Fruit fly (Drosophila melanogaster) whole organism, embryonic: ENCODE data around the gene HipHop.
A peak's percentile ranks its signal among the peaks of the same experiment; 100 is the strongest.

Experiments used
- Adf1 ChIP-seq: fragments of 200-800 bp; sonication (Bioruptor generic); IDR thresholded peaks from 2 replicates; pipeline ENCODE4 v1.3.6; 2022; ENCODE audit warnings: missing biosample characterization, missing genetic modification characterization
- CG12236 ChIP-seq: fragments of 200-800 bp; sonication (Bioruptor generic); optimal IDR thresholded peaks from 2 replicates; lab custom pipeline; 2016; ENCODE audit warnings: missing biosample characterization, missing genetic modification characterization
- CG12769 ChIP-seq: fragments of 200-800 bp; sonication (Bioruptor generic); optimal IDR thresholded peaks from 2 replicates; lab custom pipeline; 2019; ENCODE audit warnings: missing biosample characterization, mild to moderate bottlenecking, missing genetic modification characterization, moderate library complexity
- CG13296 ChIP-seq: fragments of 200-800 bp; sonication (Bioruptor generic); optimal IDR thresholded peaks from 3 replicates; lab custom pipeline; 2018; ENCODE audit warnings: missing biosample characterization, mild to moderate bottlenecking, missing genetic modification characterization
- CG15514 ChIP-seq: fragments of 200-800 bp; sonication (Bioruptor generic); optimal IDR thresholded peaks from 3 replicates; lab custom pipeline; 2017; ENCODE audit warnings: missing biosample characterization, missing genetic modification characterization, mild to moderate bottlenecking, moderate library complexity, missing genetic modification reagents
- CG2678 ChIP-seq: fragments of 200-800 bp; sonication (Bioruptor generic); optimal IDR thresholded peaks from 3 replicates; lab custom pipeline; 2019; ENCODE audit warnings: missing biosample characterization, mild to moderate bottlenecking, missing genetic modification characterization, moderate library complexity
- CG2712 ChIP-seq: fragments of 200-800 bp; optimal IDR thresholded peaks from 3 replicates; lab custom pipeline; 2019; ENCODE audit warnings: missing biosample characterization, mild to moderate bottlenecking, missing genetic modification characterization, moderate library complexity
- CG2889 ChIP-seq: fragments of 200-800 bp; sonication (Bioruptor generic); IDR thresholded peaks from 3 replicates; pipeline ENCODE4 v1.3.6; 2022; ENCODE audit warnings: missing biosample characterization, missing genetic modification characterization
- CG30431 ChIP-seq: fragments of 200-800 bp; sonication (Bioruptor generic); optimal IDR thresholded peaks from 2 replicates; lab custom pipeline; 2017; ENCODE audit warnings: missing biosample characterization, missing genetic modification characterization
- CG3995 ChIP-seq: fragments of 200-800 bp; sonication (Bioruptor generic); optimal IDR thresholded peaks from 3 replicates; lab custom pipeline; 2016; ENCODE audit warnings: missing biosample characterization, missing genetic modification characterization
- CG6683 ChIP-seq: fragments of 200-800 bp; sonication (Bioruptor generic); optimal IDR thresholded peaks from 2 replicates; lab custom pipeline; 2017; ENCODE audit warnings: missing biosample characterization, mild to moderate bottlenecking, missing genetic modification characterization, missing genetic modification reagents
- CG6689 ChIP-seq: fragments of 200-800 bp; sonication (Bioruptor generic); IDR thresholded peaks from 2 replicates; pipeline ENCODE4 v1.3.6; 2022; ENCODE audit warnings: missing biosample characterization, missing genetic modification characterization
- CG6765 ChIP-seq: fragments of 200-800 bp; sonication (Bioruptor generic); optimal IDR thresholded peaks from 3 replicates; lab custom pipeline; 2017; ENCODE audit warnings: missing biosample characterization, mild to moderate bottlenecking, missing genetic modification characterization
- CG7357 ChIP-seq: fragments of 200-800 bp; sonication (Bioruptor generic); IDR thresholded peaks from 3 replicates; pipeline ENCODE4 v1.3.6; 2022; ENCODE audit warnings: missing biosample characterization, missing genetic modification characterization
- CG7987 ChIP-seq: fragments of 200-800 bp; sonication (Bioruptor generic); optimal IDR thresholded peaks from 2 replicates; lab custom pipeline; 2018; ENCODE audit warnings: missing biosample characterization, mild to moderate bottlenecking, missing genetic modification characterization, moderate library complexity
- CG8478 ChIP-seq: fragments of >200 bp; optimal IDR thresholded peaks from 2 replicates; lab custom pipeline; 2018
- CG9727 ChIP-seq: fragments of 200-800 bp; sonication (Bioruptor generic); optimal IDR thresholded peaks from 3 replicates; lab custom pipeline; 2017; ENCODE audit warnings: missing biosample characterization, mild to moderate bottlenecking, missing genetic modification characterization
- Dfd ChIP-seq, 2 experiments: fragments of >200 bp; optimal IDR thresholded peaks; 2 replicates each; lab custom pipeline; 2017; ENCODE audit warnings: missing biosample characterization in 2 of 2, missing genetic modification characterization in 2 of 2
- Dp ChIP-seq: fragments of 200-800 bp; sonication (Bioruptor generic); optimal IDR thresholded peaks from 2 replicates; lab custom pipeline; 2018; ENCODE audit warnings: missing biosample characterization, mild to moderate bottlenecking, missing genetic modification characterization, moderate library complexity
- Elba2 ChIP-seq: fragments of 200-800 bp; sonication (Bioruptor generic); optimal IDR thresholded peaks from 3 replicates; lab custom pipeline; 2016; ENCODE audit warnings: missing biosample characterization, missing genetic modification characterization
- Ets97D ChIP-seq: fragments of 200-800 bp; sonication (Bioruptor generic); optimal IDR thresholded peaks from 3 replicates; lab custom pipeline; 2016; ENCODE audit warnings: missing biosample characterization, missing genetic modification characterization
- Fer3 ChIP-seq: fragments of 200-800 bp; sonication (Bioruptor generic); optimal IDR thresholded peaks from 2 replicates; lab custom pipeline; 2018; ENCODE audit warnings: missing biosample characterization, mild to moderate bottlenecking, missing genetic modification characterization, moderate library complexity
- Gug ChIP-seq: fragments of 200-800 bp; sonication (Bioruptor generic); IDR thresholded peaks from 4 replicates; pipeline ENCODE4 v1.3.6; 2022; ENCODE audit warnings: missing biosample characterization, missing genetic modification characterization
- Mad ChIP-seq: fragments of 200-800 bp; sonication (Bioruptor generic); optimal IDR thresholded peaks from 2 replicates; lab custom pipeline; 2016; ENCODE audit warnings: missing biosample characterization, missing genetic modification characterization
- Myb ChIP-seq: fragments of 200-800 bp; sonication (Bioruptor generic); optimal IDR thresholded peaks from 2 replicates; lab custom pipeline; 2016; ENCODE audit warnings: missing biosample characterization, missing genetic modification characterization
- Sin3A ChIP-seq: fragments of >200 bp; optimal IDR thresholded peaks from 2 replicates; lab custom pipeline; 2018
- Sry-β ChIP-seq: fragments of 200-800 bp; sonication (Bioruptor generic); optimal IDR thresholded peaks from 2 replicates; lab custom pipeline; 2018; ENCODE audit warnings: missing biosample characterization, mild to moderate bottlenecking, missing genetic modification characterization, moderate library complexity
- Sry-δ ChIP-seq: fragments of 200-800 bp; sonication (Bioruptor generic); optimal IDR thresholded peaks from 2 replicates; lab custom pipeline; 2016; ENCODE audit warnings: missing biosample characterization, missing genetic modification characterization
- Tbp ChIP-seq: fragments of >200 bp; optimal IDR thresholded peaks from 2 replicates; lab custom pipeline; 2018; ENCODE audit warnings: missing biosample characterization, missing genetic modification characterization
- ash1 ChIP-seq: fragments of 200-800 bp; sonication (Bioruptor generic); optimal IDR thresholded peaks from 2 replicates; lab custom pipeline; 2018; ENCODE audit warnings: missing biosample characterization, mild to moderate bottlenecking, missing genetic modification characterization
- cad ChIP-seq: fragments of >200 bp; optimal IDR thresholded peaks from 2 replicates; lab custom pipeline; 2017; ENCODE audit warnings: missing biosample characterization, missing genetic modification characterization
- danr ChIP-seq: fragments of 200-800 bp; sonication (Bioruptor generic); IDR thresholded peaks from 2 replicates; pipeline ENCODE4 v1.3.6; 2022; ENCODE audit warnings: missing biosample characterization, missing genetic modification characterization
- ems ChIP-seq: fragments of 200-800 bp; sonication (Bioruptor generic); optimal IDR thresholded peaks from 3 replicates; lab custom pipeline; 2016; ENCODE audit warnings: missing biosample characterization, missing genetic modification characterization
- en ChIP-seq: fragments of 200-800 bp; sonication (Bioruptor generic); optimal IDR thresholded peaks from 2 replicates; lab custom pipeline; 2016; ENCODE audit warnings: missing biosample characterization, missing genetic modification characterization
- fd64A ChIP-seq: fragments of 200-800 bp; sonication (Bioruptor generic); optimal IDR thresholded peaks from 3 replicates; lab custom pipeline; 2018; ENCODE audit warnings: missing biosample characterization, mild to moderate bottlenecking, missing genetic modification characterization
- her ChIP-seq: fragments of 200-800 bp; sonication (Bioruptor generic); optimal IDR thresholded peaks from 2 replicates; lab custom pipeline; 2016; ENCODE audit warnings: missing biosample characterization, missing genetic modification characterization
- hth ChIP-seq: fragments of >200 bp; optimal IDR thresholded peaks from 2 replicates; lab custom pipeline; 2017; ENCODE audit warnings: inconsistent platforms
- kay ChIP-seq: fragments of 200-800 bp; sonication (Bioruptor generic); optimal IDR thresholded peaks from 2 replicates; lab custom pipeline; 2016; ENCODE audit warnings: missing biosample characterization, missing genetic modification characterization
- ken ChIP-seq: fragments of 200-800 bp; sonication (Bioruptor generic); IDR thresholded peaks from 3 replicates; pipeline ENCODE4 v1.3.6; 2022; ENCODE audit warnings: missing biosample characterization, missing genetic modification characterization
- lab ChIP-seq: fragments of 200-800 bp; sonication (Bioruptor generic); optimal IDR thresholded peaks from 3 replicates; lab custom pipeline; 2017; ENCODE audit warnings: missing biosample characterization, missing genetic modification characterization, mild to moderate bottlenecking, moderate library complexity, missing genetic modification reagents
- lov ChIP-seq, 2 experiments: fragments of 200-800 bp in 1 of 2; fragments of >200 bp in 1 of 2; sonication (Bioruptor generic) in 1 of 2; IDR thresholded peaks in 1 of 2; optimal IDR thresholded peaks in 1 of 2; 2 replicates in 1 of 2; 3 replicates in 1 of 2; pipeline versions ENCODE4 v1.3.6 to Lab custom; 2017 to 2022; ENCODE audit warnings: missing biosample characterization in 1 of 2, missing genetic modification characterization in 1 of 2
- pros ChIP-seq: fragments of 200-800 bp; sonication (Bioruptor generic); optimal IDR thresholded peaks from 3 replicates; lab custom pipeline; 2019; ENCODE audit warnings: missing biosample characterization, mild to moderate bottlenecking, missing genetic modification characterization, moderate library complexity
- salm ChIP-seq: fragments of 200-800 bp; sonication (Bioruptor generic); optimal IDR thresholded peaks from 2 replicates; lab custom pipeline; 2018; ENCODE audit warnings: missing biosample characterization, mild to moderate bottlenecking, missing genetic modification characterization
- scrt ChIP-seq: fragments of 200-800 bp; sonication (Bioruptor generic); optimal IDR thresholded peaks from 2 replicates; lab custom pipeline; 2018; ENCODE audit warnings: missing biosample characterization, mild to moderate bottlenecking, missing genetic modification characterization, moderate library complexity
- sens-2 ChIP-seq: fragments of 200-800 bp; sonication (Bioruptor generic); IDR thresholded peaks from 2 replicates; pipeline ENCODE4 v1.3.6; 2022; ENCODE audit warnings: missing biosample characterization, missing genetic modification characterization
- slp2 ChIP-seq: fragments of 200-800 bp; sonication (Bioruptor generic); optimal IDR thresholded peaks from 2 replicates; lab custom pipeline; 2016; ENCODE audit warnings: missing biosample characterization, missing genetic modification characterization
- sqz ChIP-seq: fragments of 200-800 bp; sonication (Bioruptor generic); optimal IDR thresholded peaks from 3 replicates; lab custom pipeline; 2018; ENCODE audit warnings: missing biosample characterization, mild to moderate bottlenecking, missing genetic modification characterization
- trem ChIP-seq: fragments of 200-800 bp; optimal IDR thresholded peaks from 3 replicates; lab custom pipeline; 2019; ENCODE audit warnings: missing biosample characterization, mild to moderate bottlenecking, missing genetic modification characterization, moderate library complexity
- unpg ChIP-seq: fragments of 200-800 bp; sonication (Bioruptor generic); optimal IDR thresholded peaks from 3 replicates; lab custom pipeline; 2018; ENCODE audit warnings: missing biosample characterization, mild to moderate bottlenecking, missing genetic modification characterization, moderate library complexity
- vfl ChIP-seq: fragments of 200-800 bp; sonication (Bioruptor generic); optimal IDR thresholded peaks from 2 replicates; lab custom pipeline; 2016; ENCODE audit warnings: missing biosample characterization, missing genetic modification characterization
- yki ChIP-seq: fragments of >200 bp; optimal IDR thresholded peaks from 3 replicates; lab custom pipeline; 2018

Gene HipHop

dm6 chr3L:18822450-18823220 lies 1.7 kb downstream of the HipHop start, which contains the start of gene Cat (continued):
- TF ChIP-seq CG2889 (GFP tag; lab: Robert Waterston, UW): no peak
- peak; percentile 15 for TF ChIP-seq CG7987 (GFP tag; lab: Kevin White, UChicago)
- no peak for TF ChIP-seq Tbp (GFP tag; lab: Kevin White, UChicago)
- TF ChIP-seq danr (GFP tag; lab: Robert Waterston, UW): no peak
- TF ChIP-seq pros (GFP tag; lab: Kevin White, UChicago): peak; percentile 46
- no peak for TF ChIP-seq slp2 (GFP tag; lab: Kevin White, UChicago)
- no peak for TF ChIP-seq yki (lab: Kevin White, UChicago)
- peak; percentile 48 for TF ChIP-seq Sry-δ (GFP tag; lab: Kevin White, UChicago)
- no peak for TF ChIP-seq salm (tag; lab: Kevin White, UChicago)
- TF ChIP-seq Fer3 (tag; lab: Kevin White, UChicago): peak; percentile 33
- TF ChIP-seq CG12236: no peak
- peak; percentile 1 for TF ChIP-seq Sin3A
- TF ChIP-seq scrt (GFP tag; lab: Kevin White, UChicago): peak; percentile 80
- peak; percentile 29 for TF ChIP-seq unpg (GFP tag; lab: Kevin White, UChicago)
- TF ChIP-seq her (GFP tag; lab: Kevin White, UChicago): peak; percentile 13
- no peak for TF ChIP-seq Dfd (GFP tag; optimal IDR thresholded peaks at IDR 0.05; lab: Kevin White, UChicago)
- TF ChIP-seq hth: no peak
- peak; percentile 52 for TF ChIP-seq trem (tag; lab: Kevin White, UChicago)
- TF ChIP-seq CG3995 (GFP tag; lab: Kevin White, UChicago): peak; percentile 38
- no peak for TF ChIP-seq CG12769
- TF ChIP-seq sens-2 (GFP tag; lab: Robert Waterston, UW): no peak
- peak; percentile 71 for TF ChIP-seq lab (GFP tag; lab: Kevin White, UChicago)
- TF ChIP-seq CG9727: peak; percentile 44
- TF ChIP-seq Sry-β (GFP tag; lab: Kevin White, UChicago): no peak
- no peak for TF ChIP-seq CG6683 (GFP tag; lab: Kevin White, UChicago)
- peak; percentile 10 for TF ChIP-seq CG13296 (GFP tag; lab: Kevin White, UChicago)
- TF ChIP-seq Dp: peak; percentile 16
- TF ChIP-seq Gug (GFP tag; lab: Robert Waterston, UW): no peak
- no peak for TF ChIP-seq Mad (GFP tag; lab: Kevin White, UChicago)
- TF ChIP-seq lov (optimal IDR thresholded peaks at IDR 0.05; lab: Kevin White, UChicago): no peak
- TF ChIP-seq lov (GFP tag; IDR thresholded peaks at IDR 0.05; lab: Robert Waterston, UW): no peak
- TF ChIP-seq CG6689 (GFP tag; lab: Robert Waterston, UW): no peak; the same call in none of the 2 replicates
- no peak for TF ChIP-seq en (GFP tag; lab: Kevin White, UChicago)
- TF ChIP-seq sqz (GFP tag; lab: Kevin White, UChicago): peak; percentile 51
- no peak for TF ChIP-seq fd64A (GFP tag; lab: Kevin White, UChicago)
- peak; percentile 25 for TF ChIP-seq Myb (GFP tag; lab: Kevin White, UChicago)
- no peak for TF ChIP-seq CG30431 (GFP tag; lab: Kevin White, UChicago)
- TF ChIP-seq CG2712: peak; percentile 59
- peak; percentile 43 for TF ChIP-seq CG6765 (GFP tag; lab: Kevin White, UChicago)
- peak; percentile 46 for TF ChIP-seq CG2678 (tag; lab: Kevin White, UChicago)
- no peak for TF ChIP-seq kay
- no peak for TF ChIP-seq CG8478 (lab: Kevin White, UChicago)
- peak; percentile 52 for TF ChIP-seq vfl
- TF ChIP-seq ems (GFP tag; lab: Kevin White, UChicago): peak; percentile 15
- 0 out of 3 replicates have a peak, but pooled peaks have one; percentile 21 for TF ChIP-seq CG7357
- peak; percentile 45 for TF ChIP-seq CG15514 (GFP tag; lab: Kevin White, UChicago)
- TF ChIP-seq ash1 (GFP tag; lab: Kevin White, UChicago): no peak
- peak; percentile 12 for TF ChIP-seq cad (GFP tag; lab: Kevin White, UChicago)
- no peak for TF ChIP-seq ken (GFP tag; lab: Robert Waterston, UW)
- TF ChIP-seq Adf1: peak; percentile 44
- TF ChIP-seq Elba2 (GFP tag; lab: Kevin White, UChicago): peak; percentile 94
- peak; percentile 25 for TF ChIP-seq Ets97D (GFP tag; lab: Kevin White, UChicago)
